Worm (Caenorhabditis elegans) whole organism, midembryonic: Measurements from ENCODE around the gene srh-37.

Experiments used
- T22C8.4 ChIP-seq: fragments of 200-800 bp; sonication (Bioruptor generic); IDR thresholded peaks from 2 replicates; pipeline ENCODE4 v1.3.6; 2022; ENCODE audit warnings: missing genetic modification characterization, missing compliant biosample characterization
- cog-1 ChIP-seq: sonication (generic microtip); optimal IDR thresholded peaks from 2 replicates; lab custom pipeline; 2016; ENCODE audit warnings: missing genetic modification characterization, missing compliant biosample characterization
- flt-1 ChIP-seq: fragments of 200-800 bp; sonication (Bioruptor generic); IDR thresholded peaks from 2 replicates; pipeline ENCODE4 v1.3.6; 2022; ENCODE audit warnings: missing genetic modification characterization, missing compliant biosample characterization
- klf-2 ChIP-seq: fragments of 200-800 bp; sonication (Bioruptor generic); conservative IDR thresholded peaks from 2 replicates; pipeline ENCODE4 v1.3.6; 2022; ENCODE audit warnings: missing genetic modification reagents, missing genetic modification characterization, missing compliant biosample characterization
- med-1 ChIP-seq: sonication (generic microtip); optimal IDR thresholded peaks from 2 replicates; lab custom pipeline; 2017; ENCODE audit warnings: missing genetic modification characterization, mild to moderate bottlenecking, missing compliant biosample characterization, antibody characterized with exemption, missing genetic modification reagents; ENCODE audit not compliant: insufficient read depth
- ref-1 ChIP-seq: fragments of 200-800 bp; sonication (Bioruptor generic); conservative IDR thresholded peaks from 2 replicates; pipeline ENCODE4 v1.3.6; 2022; ENCODE audit warnings: missing genetic modification reagents, missing genetic modification characterization, missing compliant biosample characterization
- tab-1 ChIP-seq: fragments of 200-800 bp; sonication (Bioruptor generic); IDR thresholded peaks from 2 replicates; pipeline ENCODE4 v1.3.6; 2022; ENCODE audit warnings: missing genetic modification characterization, missing compliant biosample characterization
- ztf-23 ChIP-seq: fragments of 200-800 bp; sonication (Bioruptor generic); IDR thresholded peaks from 2 replicates; pipeline ENCODE4 v1.3.6; 2022; ENCODE audit warnings: missing genetic modification reagents, missing genetic modification characterization, missing compliant biosample characterization
- ztf-29 ChIP-seq: fragments of 200-800 bp; sonication (Bioruptor generic); IDR thresholded peaks from 2 replicates; pipeline ENCODE4 v1.3.6; 2022; ENCODE audit warnings: missing genetic modification reagents, missing genetic modification characterization, missing compliant biosample characterization

The srh-37 gene

ce11 chrV:467507-467906 is 44.8 kb downstream of the srh-37 start:
- TF ChIP-seq tab-1 (GFP tag; lab: Robert Waterston, UW) = no peak
- no peak for TF ChIP-seq T22C8.4
- TF ChIP-seq ztf-23 = no peak
- TF ChIP-seq ztf-29 = no peak
- TF ChIP-seq flt-1 (GFP tag; lab: Robert Waterston, UW) = no peak
- no peak for TF ChIP-seq cog-1 (tag; lab: Kevin White, UChicago)
- no peak for TF ChIP-seq med-1 (GFP tag; lab: Kevin White, UChicago)
- no peak for TF ChIP-seq klf-2 (GFP tag; lab: Robert Waterston, UW)
- no peak for TF ChIP-seq ref-1 (GFP tag; lab: Robert Waterston, UW)

- no peak for TF ChIP-seq klf-2 (GFP tag; lab: Robert Waterston, UW)
- TF ChIP-seq tab-1 (GFP tag; lab: Robert Waterston, UW) = no peak
- no peak for TF ChIP-seq ztf-29
- TF ChIP-seq T22C8.4 = no peak
- TF ChIP-seq ztf-23 = no peak
- TF ChIP-seq med-1 (GFP tag; lab: Kevin White, UChicago) = no peak
- no peak for TF ChIP-seq cog-1 (tag; lab: Kevin White, UChicago)
- TF ChIP-seq ref-1 (GFP tag; lab: Robert Waterston, UW) = no peak
- no peak for TF ChIP-seq flt-1 (GFP tag; lab: Robert Waterston, UW)
These were observed 47.0 kb downstream of the srh-37 start for ce11 chrV:465355-465754.

- TF ChIP-seq med-1 (GFP tag; lab: Kevin White, UChicago) (no peak), cog-1 (tag; lab: Kevin White, UChicago) (no peak), ztf-29 (no peak), ztf-23 (no peak), tab-1 (GFP tag; lab: Robert Waterston, UW) (no peak), T22C8.4 (no peak), ref-1 (GFP tag; lab: Robert Waterston, UW) (no peak), flt-1 (GFP tag; lab: Robert Waterston, UW) (no peak), klf-2 (GFP tag; lab: Robert Waterston, UW) (no peak)
These were observed 47.5 kb downstream of the srh-37 start, which contains the start of gene nhr-201 for ce11 chrV:464800-465199. nhr-201 (plus strand) TSS chrV:464828.

- no peak for TF ChIP-seq ztf-29
- no peak for TF ChIP-seq ref-1 (GFP tag; lab: Robert Waterston, UW)
- no peak for TF ChIP-seq klf-2 (GFP tag; lab: Robert Waterston, UW)
- TF ChIP-seq T22C8.4 = no peak
- TF ChIP-seq cog-1 (tag; lab: Kevin White, UChicago) = no peak
These were observed 50.1 kb downstream of the srh-37 start, which contains the start of gene nhr-202 for ce11 chrV:462263-462662. nhr-202 (plus strand) TSS chrV:462588.
